Fruit fly (Drosophila melanogaster): ENCODE results near the gene mys.
A peak's percentile ranks its signal among the peaks of the same experiment; 100 is the strongest.

mys gene

dm6 chrX:8093722-8094177 is 32.3 kb downstream of the mys start, which contains the start of gene UbcE2H (continued):
- TF ChIP-seq Blimp-1 (GFP tag; optimal IDR thresholded peaks at IDR 0.05) (no peak), Eip78C (GFP tag) (peak; percentile 58), CG15336 (GFP tag; IDR thresholded peaks at IDR 0.05) (0 out of 2 replicates have a peak, but pooled peaks have one; percentile 30), net (GFP tag; optimal IDR thresholded peaks at IDR 0.05) (peak; percentile 18), dac (GFP tag; optimal IDR thresholded peaks at IDR 0.05) (no peak), Sox14 (GFP tag; optimal IDR thresholded peaks at IDR 0.05) (no peak), topi (GFP tag; optimal IDR thresholded peaks at IDR 0.05) (peak; percentile 47)

DNA sequence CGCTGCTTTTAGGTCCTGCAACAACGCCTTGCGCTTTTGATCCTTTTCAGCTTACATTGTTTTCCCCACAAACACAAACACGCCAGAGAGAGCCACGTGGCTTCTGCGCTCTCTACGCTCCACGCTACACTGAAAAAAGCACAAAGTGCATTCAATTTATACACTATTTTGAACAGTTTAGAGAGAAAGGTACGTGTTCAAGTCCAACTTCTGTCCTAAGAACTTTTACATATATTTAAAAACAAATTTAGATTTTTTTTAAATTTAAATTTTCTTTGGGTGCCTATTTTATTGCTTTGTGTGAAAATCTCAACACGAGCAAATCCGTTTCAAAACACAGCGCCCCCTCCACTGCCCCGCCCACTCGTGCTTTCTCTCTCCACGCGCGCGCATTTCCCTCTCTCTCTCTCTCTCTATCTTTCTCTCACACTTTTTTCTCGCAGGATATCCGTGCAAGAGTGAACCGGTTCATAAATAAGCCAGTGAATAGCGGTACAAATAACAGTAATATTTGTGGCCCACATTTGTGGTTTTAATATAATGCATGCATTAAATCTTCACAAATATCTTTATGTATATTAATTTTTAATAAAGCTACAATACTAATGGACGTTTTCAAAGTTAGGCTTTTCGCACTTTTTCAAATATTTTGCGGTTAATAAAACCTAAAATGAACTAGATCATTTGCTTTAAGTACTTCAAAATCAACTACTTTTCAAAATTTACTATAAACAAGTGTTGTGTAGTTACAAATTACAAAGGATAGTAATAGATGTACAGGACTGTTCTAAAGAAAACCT is 38.8 kb downstream of the mys start:
- TF ChIP-seq Met (GFP tag; optimal IDR thresholded peaks at IDR 0.05) (peak; percentile 77), CG4318 (GFP tag; optimal IDR thresholded peaks at IDR 0.05) (peak; percentile 69), esn (GFP tag; optimal IDR thresholded peaks at IDR 0.05) (peak; percentile 83), CG11902 (GFP tag; optimal IDR thresholded peaks at IDR 0.05) (peak; percentile 13), Eip78C (GFP tag) (peak; percentile 93), svp (GFP tag) (peak; percentile 88), dsx (GFP tag; optimal IDR thresholded peaks at IDR 0.05; ENCODE audit: poor library complexity, severe bottlenecking) (peak; percentile 79), cyc (GFP tag; optimal IDR thresholded peaks at IDR 0.05) (peak; percentile 75), CG8632 (GFP tag; optimal IDR thresholded peaks at IDR 0.05) (peak; percentile 71), CG6854 (GFP tag; optimal IDR thresholded peaks at IDR 0.05) (peak; percentile 45), fkh (GFP tag; optimal IDR thresholded peaks at IDR 0.05) (peak; percentile 4), CG6808 (GFP tag; optimal IDR thresholded peaks at IDR 0.05) (peak; percentile 60), Sox102F (GFP tag; optimal IDR thresholded peaks at IDR 0.05) (peak; percentile 72), CG3919 (GFP tag; optimal IDR thresholded peaks at IDR 0.05) (peak; percentile 83), CG15336 (GFP tag; IDR thresholded peaks at IDR 0.05) (peak; percentile 93), Smox (GFP tag; optimal IDR thresholded peaks at IDR 0.05) (peak; percentile 91), OdsH (GFP tag; optimal IDR thresholded peaks at IDR 0.05) (peak; percentile 77), Sox15 (GFP tag; optimal IDR thresholded peaks at IDR 0.05) (peak; percentile 48), Gug (GFP tag; IDR thresholded peaks at IDR 0.05) (peak; percentile 84), CG9139 (GFP tag; optimal IDR thresholded peaks at IDR 0.05) (peak; percentile 64), net (GFP tag; optimal IDR thresholded peaks at IDR 0.05) (peak; percentile 79), Hr4 (GFP tag; optimal IDR thresholded peaks at IDR 0.05) (peak; percentile 79), fd85E (GFP tag; optimal IDR thresholded peaks at IDR 0.05) (peak; percentile 2), CG8119 (GFP tag; IDR thresholded peaks at IDR 0.05) (peak; percentile 90), ss (GFP tag; optimal IDR thresholded peaks at IDR 0.05) (peak; percentile 66 to 76), CG1621 (tag; optimal IDR thresholded peaks at IDR 0.05) (peak; percentile 70), CG31627 (GFP tag; optimal IDR thresholded peaks at IDR 0.05) (peak; percentile 63), CG16779 (tag; optimal IDR thresholded peaks at IDR 0.05) (peak; percentile 60), Hr38 (GFP tag; optimal IDR thresholded peaks at IDR 0.05) (no peak), Blimp-1 (GFP tag; optimal IDR thresholded peaks at IDR 0.05) (peak; percentile 22), CG10631 (GFP tag; optimal IDR thresholded peaks at IDR 0.05) (peak; percentile 85), Sox14 (GFP tag; optimal IDR thresholded peaks at IDR 0.05) (peak; percentile 73), CG3032 (tag; optimal IDR thresholded peaks at IDR 0.05) (peak; percentile 81), topi (GFP tag; optimal IDR thresholded peaks at IDR 0.05) (peak; percentile 73), CG32006 (GFP tag; optimal IDR thresholded peaks at IDR 0.05) (peak; percentile 87), Hr39 (GFP tag; optimal IDR thresholded peaks at IDR 0.05) (peak; percentile 60), Eip75B (GFP tag; optimal IDR thresholded peaks at IDR 0.05) (peak; percentile 76), CG10669 (GFP tag; optimal IDR thresholded peaks at IDR 0.05) (peak; percentile 71), Ets96B (tag; optimal IDR thresholded peaks at IDR 0.05) (peak; percentile 81), fd59A (GFP tag; optimal IDR thresholded peaks at IDR 0.05) (peak; percentile 56), spab (GFP tag; optimal IDR thresholded peaks at IDR 0.05) (peak; percentile 68), CG11762 (GFP tag; optimal IDR thresholded peaks at IDR 0.05; ENCODE audit: insufficient read depth) (peak; percentile 69), eg (GFP tag; IDR thresholded peaks at IDR 0.05) (peak; percentile 89), CG6792 (GFP tag; optimal IDR thresholded peaks at IDR 0.05) (peak; percentile 77), Lpt (GFP tag; optimal IDR thresholded peaks at IDR 0.05) (peak; percentile 66)

Data from whole organism, prepupa.